Fruit fly (Drosophila melanogaster) whole organism, embryonic: ENCODE data around the gene Dph3.

Source experiments
- CG10462 ChIP-seq: fragments of 200-800 bp; sonication (Bioruptor generic); optimal IDR thresholded peaks from 2 replicates; lab custom pipeline; 2016; ENCODE audit warnings: missing biosample characterization, missing genetic modification characterization
- CG10565 ChIP-seq: fragments of 200-800 bp; sonication (Bioruptor generic); optimal IDR thresholded peaks from 3 replicates; lab custom pipeline; 2016; ENCODE audit warnings: missing biosample characterization, mild to moderate bottlenecking, missing genetic modification characterization
- CG10959 ChIP-seq: fragments of 200-800 bp; sonication (Bioruptor generic); IDR thresholded peaks from 2 replicates; pipeline ENCODE4 v1.3.6; 2022; ENCODE audit warnings: missing biosample characterization, missing genetic modification characterization
- CG10979 ChIP-seq: fragments of 200-800 bp; sonication (Bioruptor generic); optimal IDR thresholded peaks from 2 replicates; lab custom pipeline; 2018; ENCODE audit warnings: missing biosample characterization, mild to moderate bottlenecking, missing genetic modification characterization, moderate library complexity
- CG12155 ChIP-seq: fragments of 200-800 bp; sonication (Bioruptor generic); optimal IDR thresholded peaks from 3 replicates; lab custom pipeline; 2016; ENCODE audit warnings: missing biosample characterization, missing genetic modification characterization
- CG13123 ChIP-seq: fragments of 200-800 bp; sonication (Bioruptor generic); optimal IDR thresholded peaks from 2 replicates; lab custom pipeline; 2016; ENCODE audit warnings: missing biosample characterization, missing genetic modification characterization
- CG13296 ChIP-seq: fragments of 200-800 bp; sonication (Bioruptor generic); optimal IDR thresholded peaks from 3 replicates; lab custom pipeline; 2018; ENCODE audit warnings: missing biosample characterization, mild to moderate bottlenecking, missing genetic modification characterization
- CG17568 ChIP-seq: fragments of 200-800 bp; sonication (Bioruptor generic); optimal IDR thresholded peaks from 2 replicates; lab custom pipeline; 2018; ENCODE audit warnings: missing biosample characterization, mild to moderate bottlenecking, missing genetic modification characterization, moderate library complexity
- CG2129 ChIP-seq: fragments of 200-800 bp; sonication (Bioruptor generic); IDR thresholded peaks from 2 replicates; pipeline ENCODE4 v1.3.6; 2022; ENCODE audit warnings: missing biosample characterization, missing genetic modification characterization; ENCODE audit not compliant: partially characterized antibody
- CG30403 ChIP-seq: fragments of 200-800 bp; sonication (Bioruptor generic); optimal IDR thresholded peaks from 3 replicates; lab custom pipeline; 2016; ENCODE audit warnings: missing biosample characterization, missing genetic modification characterization
- CG31224 ChIP-seq: fragments of 200-800 bp; sonication (Bioruptor generic); IDR thresholded peaks from 2 replicates; pipeline ENCODE4 v1.3.6; 2022; ENCODE audit warnings: missing biosample characterization, missing genetic modification characterization
- CG34224 ChIP-seq: fragments of 200-800 bp; sonication (Bioruptor generic); IDR thresholded peaks from 3 replicates; pipeline ENCODE4 v1.3.6; 2022; ENCODE audit warnings: missing biosample characterization, missing genetic modification characterization; ENCODE audit not compliant: partially characterized antibody
- CG4282 ChIP-seq: fragments of 200-800 bp; sonication (Bioruptor generic); optimal IDR thresholded peaks from 2 replicates; lab custom pipeline; 2016; ENCODE audit warnings: missing biosample characterization, missing genetic modification characterization
- CG5953 ChIP-seq: fragments of 200-800 bp; sonication (Bioruptor generic); IDR thresholded peaks from 2 replicates; pipeline ENCODE4 v1.3.6; 2022; ENCODE audit warnings: missing biosample characterization, missing genetic modification characterization
- CG6765 ChIP-seq: fragments of 200-800 bp; sonication (Bioruptor generic); optimal IDR thresholded peaks from 3 replicates; lab custom pipeline; 2017; ENCODE audit warnings: missing biosample characterization, mild to moderate bottlenecking, missing genetic modification characterization
- CG6813 ChIP-seq: fragments of 200-800 bp; sonication (Bioruptor generic); optimal IDR thresholded peaks from 2 replicates; lab custom pipeline; 2017; ENCODE audit warnings: missing biosample characterization, missing genetic modification characterization, mild to moderate bottlenecking, moderate library complexity, missing genetic modification reagents
- CG8359 ChIP-seq: fragments of 200-800 bp; sonication (Bioruptor generic); optimal IDR thresholded peaks from 2 replicates; lab custom pipeline; 2017; ENCODE audit warnings: missing biosample characterization, mild to moderate bottlenecking, missing genetic modification characterization, borderline replicate concordance
- CG8765 ChIP-seq: fragments of 200-800 bp; sonication (Bioruptor generic); IDR thresholded peaks from 2 replicates; pipeline ENCODE4 v1.3.6; 2022; ENCODE audit warnings: missing biosample characterization, missing genetic modification characterization
- CG9727 ChIP-seq: fragments of 200-800 bp; sonication (Bioruptor generic); optimal IDR thresholded peaks from 3 replicates; lab custom pipeline; 2017; ENCODE audit warnings: missing biosample characterization, mild to moderate bottlenecking, missing genetic modification characterization
- CG9932 ChIP-seq: fragments of 200-800 bp; sonication (Bioruptor generic); IDR thresholded peaks from 2 replicates; pipeline ENCODE4 v1.3.6; 2022; ENCODE audit warnings: missing biosample characterization, missing genetic modification characterization
- E2f2 ChIP-seq: fragments of 200-800 bp; sonication (Bioruptor generic); IDR thresholded peaks from 2 replicates; pipeline ENCODE4 v1.3.6; 2022; ENCODE audit warnings: missing biosample characterization, missing genetic modification characterization
- Ets97D ChIP-seq: fragments of 200-800 bp; sonication (Bioruptor generic); optimal IDR thresholded peaks from 3 replicates; lab custom pipeline; 2016; ENCODE audit warnings: missing biosample characterization, missing genetic modification characterization
- Fer2 ChIP-seq: fragments of 200-800 bp; sonication (Bioruptor generic); optimal IDR thresholded peaks from 2 replicates; lab custom pipeline; 2018; ENCODE audit warnings: missing biosample characterization, mild to moderate bottlenecking, missing genetic modification characterization, moderate library complexity
- H15 ChIP-seq: fragments of 200-800 bp; sonication (Bioruptor generic); IDR thresholded peaks from 3 replicates; pipeline ENCODE4 v1.3.6; 2022; ENCODE audit warnings: missing biosample characterization, missing genetic modification characterization
- Hr51 ChIP-seq, 2 experiments: fragments of 200-800 bp; sonication (Bioruptor generic); optimal IDR thresholded peaks; 2 replicates in 1 of 2; 3 replicates in 1 of 2; lab custom pipeline; 2016 to 2018; ENCODE audit warnings: missing biosample characterization in 2 of 2, missing genetic modification characterization in 2 of 2, mild to moderate bottlenecking in 1 of 2, moderate library complexity in 1 of 2
- Lhr ChIP-seq: fragments of 200-800 bp; sonication (Bioruptor generic); optimal IDR thresholded peaks from 3 replicates; lab custom pipeline; 2017; ENCODE audit warnings: mild to moderate bottlenecking, missing biosample characterization, missing genetic modification reagents, missing genetic modification characterization
- Med ChIP-seq: fragments of 200-800 bp; sonication (Bioruptor generic); peaks from one replicate; lab custom pipeline; 2016; ENCODE audit warnings: missing biosample characterization, missing genetic modification characterization, mild to moderate bottlenecking, inconsistent platforms, moderate library complexity
- Opbp ChIP-seq: fragments of 200-800 bp; sonication (Bioruptor generic); IDR thresholded peaks from 3 replicates; pipeline ENCODE4 v1.3.6; 2022; ENCODE audit warnings: missing biosample characterization, missing genetic modification characterization; ENCODE audit not compliant: partially characterized antibody
- cas ChIP-seq: fragments of 200-800 bp; sonication (Bioruptor generic); IDR thresholded peaks from 2 replicates; pipeline ENCODE4 v1.3.6; 2022; ENCODE audit warnings: missing biosample characterization, missing genetic modification characterization
- dimm ChIP-seq: fragments of 200-800 bp; sonication (Bioruptor generic); IDR thresholded peaks from 2 replicates; pipeline ENCODE4 v1.3.6; 2022; ENCODE audit warnings: missing biosample characterization, missing genetic modification characterization
- dmrt99B ChIP-seq: fragments of 200-800 bp; sonication (Bioruptor generic); optimal IDR thresholded peaks from 2 replicates; lab custom pipeline; 2018; ENCODE audit warnings: missing biosample characterization, mild to moderate bottlenecking, missing genetic modification characterization, moderate library complexity
- fd96Cb ChIP-seq: fragments of 200-800 bp; sonication (Bioruptor generic); optimal IDR thresholded peaks from 2 replicates; lab custom pipeline; 2018; ENCODE audit warnings: missing biosample characterization, mild to moderate bottlenecking, missing genetic modification characterization, moderate library complexity
- fru ChIP-seq: fragments of >200 bp; optimal IDR thresholded peaks from 2 replicates; lab custom pipeline; 2017
- gro ChIP-seq: fragments of 200-800 bp; sonication (Bioruptor generic); optimal IDR thresholded peaks from 2 replicates; lab custom pipeline; 2016; ENCODE audit warnings: missing biosample characterization, missing genetic modification characterization
- kay ChIP-seq: fragments of 200-800 bp; sonication (Bioruptor generic); optimal IDR thresholded peaks from 2 replicates; lab custom pipeline; 2016; ENCODE audit warnings: missing biosample characterization, missing genetic modification characterization
- lab ChIP-seq: fragments of 200-800 bp; sonication (Bioruptor generic); optimal IDR thresholded peaks from 3 replicates; lab custom pipeline; 2017; ENCODE audit warnings: missing biosample characterization, missing genetic modification characterization, mild to moderate bottlenecking, moderate library complexity, missing genetic modification reagents
- mam ChIP-seq: fragments of 200-800 bp; sonication (Bioruptor generic); optimal IDR thresholded peaks from 3 replicates; lab custom pipeline; 2016; ENCODE audit warnings: missing biosample characterization, missing genetic modification characterization
- nmo ChIP-seq: fragments of 200-800 bp; sonication (Bioruptor generic); optimal IDR thresholded peaks from 2 replicates; lab custom pipeline; 2018; ENCODE audit warnings: missing biosample characterization, mild to moderate bottlenecking, missing genetic modification characterization, moderate library complexity
- org-1 ChIP-seq: fragments of 200-800 bp; sonication (Bioruptor generic); optimal IDR thresholded peaks from 2 replicates; lab custom pipeline; 2017; ENCODE audit warnings: missing biosample characterization, missing genetic modification characterization
- peb ChIP-seq: fragments of 200-800 bp; sonication (Bioruptor generic); IDR thresholded peaks from 2 replicates; pipeline ENCODE4 v1.3.6; 2022; ENCODE audit warnings: missing biosample characterization, missing genetic modification characterization
- pfk ChIP-seq: fragments of 200-800 bp; sonication (Bioruptor generic); optimal IDR thresholded peaks from 2 replicates; lab custom pipeline; 2018; ENCODE audit warnings: missing biosample characterization, mild to moderate bottlenecking, missing genetic modification characterization, moderate library complexity
- pros ChIP-seq: fragments of 200-800 bp; sonication (Bioruptor generic); optimal IDR thresholded peaks from 3 replicates; lab custom pipeline; 2019; ENCODE audit warnings: missing biosample characterization, mild to moderate bottlenecking, missing genetic modification characterization, moderate library complexity
- ro ChIP-seq: fragments of 200-800 bp; sonication (Bioruptor generic); IDR thresholded peaks from 2 replicates; pipeline ENCODE4 v1.3.6; 2022; ENCODE audit warnings: missing biosample characterization, missing genetic modification characterization
- stc ChIP-seq: fragments of 200-800 bp; sonication (Bioruptor generic); IDR thresholded peaks from 2 replicates; pipeline ENCODE4 v1.3.6; 2022; ENCODE audit warnings: missing biosample characterization, missing genetic modification characterization
- unc-4 ChIP-seq: fragments of 200-800 bp; sonication (Bioruptor generic); IDR thresholded peaks from 2 replicates; pipeline ENCODE4 v1.3.6; 2022; ENCODE audit warnings: missing biosample characterization, missing genetic modification characterization; ENCODE audit not compliant: partially characterized antibody
- zfh2 ChIP-seq: fragments of 200-800 bp; sonication (Bioruptor generic); optimal IDR thresholded peaks from 2 replicates; lab custom pipeline; 2016; ENCODE audit warnings: missing biosample characterization, missing genetic modification characterization

The Dph3 gene

DNA sequence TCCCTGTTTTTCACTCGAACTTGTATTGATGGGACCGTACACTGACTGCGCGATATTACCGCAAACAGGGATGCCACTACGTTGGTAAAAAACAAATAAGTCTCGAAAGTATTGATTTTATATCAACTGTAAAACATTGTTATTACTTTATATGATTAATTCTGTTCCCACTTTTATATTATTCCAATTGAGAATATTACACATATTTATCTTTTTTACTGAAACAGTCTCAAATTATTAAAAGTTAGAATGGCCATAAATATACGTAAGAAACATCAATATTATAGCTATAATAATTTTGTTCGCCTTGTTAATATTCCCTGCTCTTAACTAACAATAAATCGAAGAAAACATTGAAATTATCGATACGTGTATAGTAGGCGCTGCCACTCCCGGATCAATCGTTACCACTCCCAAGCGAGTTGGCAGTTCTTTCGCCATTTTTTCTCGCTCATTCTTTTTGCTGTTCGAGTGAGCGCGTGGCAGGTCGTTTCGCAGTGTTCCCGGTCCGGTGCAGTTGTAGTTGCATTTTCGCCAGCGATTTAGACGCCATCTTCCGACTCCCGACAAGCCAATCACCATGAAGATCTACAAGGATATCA lies 21.8 kb upstream of the Dph3 start, which contains the start of the genes SdhC and Tctp (continued):
- TF ChIP-seq CG13296 (GFP tag; lab: Kevin White, UChicago) (peak; percentile 58), stc (GFP tag; lab: Robert Waterston, UW) (no peak), mam (GFP tag; lab: Kevin White, UChicago) (peak; percentile 47), peb (0 out of 2 replicates have a peak, but pooled peaks have one; percentile 7), CG30403 (GFP tag; lab: Kevin White, UChicago) (peak; percentile 76), CG34224 (GFP tag; lab: Robert Waterston, UW) (peak; percentile 32; the same call in 1 of the 3 replicates), CG9932 (peak; percentile 42; the same call in 1 of the 2 replicates), fd96Cb (tag; lab: Kevin White, UChicago) (no peak), CG8359 (no peak), dmrt99B (peak; percentile 9), zfh2 (GFP tag; lab: Kevin White, UChicago) (peak; percentile 14)

dm6 chr3R:11211291-11212061 lies 20.2 kb upstream of the Dph3 start:
- peak; percentile 45; the same call in 1 of the 2 replicates for TF ChIP-seq peb
- TF ChIP-seq CG10959 (GFP tag; lab: Robert Waterston, UW): no peak
- peak; percentile 84 for TF ChIP-seq kay
- TF ChIP-seq ro: peak; percentile 53
- TF ChIP-seq CG13123 (GFP tag; lab: Kevin White, UChicago): no peak
- TF ChIP-seq Med (GFP tag; lab: Kevin White, UChicago): peak; percentile 95
- peak; percentile 33 for TF ChIP-seq CG17568 (GFP tag; lab: Kevin White, UChicago)
- no peak for TF ChIP-seq CG6813 (GFP tag; lab: Kevin White, UChicago)
- TF ChIP-seq fru (lab: Kevin White, UChicago): no peak
- TF ChIP-seq nmo: peak; percentile 63
- peak; percentile 61 for TF ChIP-seq CG9727 (GFP tag; lab: Kevin White, UChicago)
- TF ChIP-seq E2f2: 0 out of 2 replicates have a peak, but pooled peaks have one; percentile 15
- TF ChIP-seq unc-4 (GFP tag; lab: Robert Waterston, UW): no peak
- peak; percentile 65 for TF ChIP-seq CG13296 (GFP tag; lab: Kevin White, UChicago)
- TF ChIP-seq lab (GFP tag; lab: Kevin White, UChicago): peak; percentile 80
- TF ChIP-seq Lhr (GFP tag; lab: Kevin White, UChicago): no peak
- TF ChIP-seq H15 (GFP tag; lab: Robert Waterston, UW): peak; percentile 65; the same call in 2 of the 3 replicates
- peak; percentile 52 for TF ChIP-seq CG6765 (GFP tag; lab: Kevin White, UChicago)
- peak; percentile 49 to 63 for TF ChIP-seq Hr51 (GFP tag; optimal IDR thresholded peaks at IDR 0.05; lab: Kevin White, UChicago)
- TF ChIP-seq pfk (GFP tag; lab: Kevin White, UChicago): no peak
- peak; percentile 14 for TF ChIP-seq CG4282 (GFP tag; lab: Kevin White, UChicago)
- TF ChIP-seq CG10462 (GFP tag; lab: Kevin White, UChicago): no peak
- TF ChIP-seq CG31224: peak; percentile 67
- peak; percentile 89 for TF ChIP-seq CG12155 (GFP tag; lab: Kevin White, UChicago)
- 0 out of 2 replicates have a peak, but pooled peaks have one; percentile 27 for TF ChIP-seq dimm (GFP tag; lab: Robert Waterston, UW)
- no peak for TF ChIP-seq CG10565 (GFP tag; lab: Kevin White, UChicago)
- TF ChIP-seq CG10979 (tag; lab: Kevin White, UChicago): peak; percentile 50
- TF ChIP-seq CG5953 (GFP tag; lab: Robert Waterston, UW): peak; percentile 55
- TF ChIP-seq gro: peak; percentile 70
- peak; percentile 8; the same call in 1 of the 2 replicates for TF ChIP-seq CG8765 (GFP tag; lab: Robert Waterston, UW)
- peak; percentile 6 for TF ChIP-seq org-1 (GFP tag; lab: Kevin White, UChicago)
- TF ChIP-seq Fer2: peak; percentile 62
- peak; percentile 34 for TF ChIP-seq pros (GFP tag; lab: Kevin White, UChicago)
- peak; percentile 44; the same call in 1 of the 2 replicates for TF ChIP-seq cas (GFP tag; lab: Robert Waterston, UW)
- peak; percentile 30 for TF ChIP-seq Ets97D
- TF ChIP-seq CG2129 (GFP tag; lab: Robert Waterston, UW): no peak
- TF ChIP-seq Opbp (GFP tag; lab: Robert Waterston, UW): no peak
